Fruit fly (Drosophila melanogaster): ENCODE results near the gene CG17917.

dm6 chr3R:6311641-6312259 is 30.0 kb upstream of the CG17917 start, which contains the start of gene Osi17:
- TF ChIP-seq psq (optimal IDR thresholded peaks at IDR 0.05) (no peak), usp (GFP tag; optimal IDR thresholded peaks at IDR 0.05) (no peak)
